Fruit fly (Drosophila melanogaster): Measurements from ENCODE around the gene CG11672.

DNA sequence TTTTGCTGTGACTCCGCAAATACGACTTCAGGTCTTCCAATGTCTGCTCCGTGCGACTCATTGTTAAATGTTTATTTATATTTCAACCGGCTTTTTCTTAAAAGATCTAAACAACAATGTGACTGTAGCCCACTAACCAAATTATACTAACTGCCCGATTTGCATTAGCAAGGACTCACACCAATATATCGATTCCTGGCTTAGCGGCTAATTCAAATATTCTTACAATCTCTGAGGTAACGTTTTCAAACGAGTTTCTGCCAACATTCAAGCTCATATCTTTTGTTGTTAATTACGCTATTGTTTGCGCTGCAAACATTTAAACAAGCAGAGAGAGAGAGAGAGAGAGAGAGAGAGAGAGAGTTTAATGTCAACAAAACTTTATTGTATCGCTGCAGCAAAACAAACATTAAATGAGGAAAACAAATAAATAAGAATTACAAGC is 18.2 kb upstream of the CG11672 start, which contains the start of gene tex:
- TF ChIP-seq Jra (GFP tag; optimal IDR thresholded peaks at IDR 0.05) (no peak), HLH106 (tag; optimal IDR thresholded peaks at IDR 0.05) (no peak), Dif (GFP tag; optimal IDR thresholded peaks at IDR 0.05; ENCODE audit: partially characterized antibody) (no peak), dl (GFP tag; optimal IDR thresholded peaks at IDR 0.05; ENCODE audit: insufficient read depth in 1 of 2, partially characterized antibody in 2 of 2) (no peak), Hr78 (GFP tag; optimal IDR thresholded peaks at IDR 0.05) (no peak)

Measured in whole organism, wandering third instar larva.